Worm (Caenorhabditis elegans) whole organism, early embryonic: ENCODE results near the gene D2045.7.

Experiments
- B0310.2 ChIP-seq: sonication (generic microtip); optimal IDR thresholded peaks from 2 replicates; lab custom pipeline; 2016; ENCODE audit warnings: mild to moderate bottlenecking, missing genetic modification characterization, missing compliant biosample characterization
- F13C5.2 ChIP-seq: sonication (generic microtip); optimal IDR thresholded peaks from 2 replicates; lab custom pipeline; 2017; ENCODE audit warnings: mild to moderate bottlenecking, missing genetic modification characterization, inconsistent platforms, missing compliant biosample characterization
- aly-1 ChIP-seq: sonication (generic microtip); optimal IDR thresholded peaks from 2 replicates; lab custom pipeline; 2016; ENCODE audit warnings: missing genetic modification characterization, missing compliant biosample characterization
- ama-1 ChIP-seq: fragments of 150-350 bp; optimal IDR thresholded peaks from 2 replicates; lab custom pipeline; 2014
- ceh-13 ChIP-seq: fragments of 200-800 bp; sonication (Bioruptor generic); optimal IDR thresholded peaks from 2 replicates; lab custom pipeline; 2018; ENCODE audit warnings: mild to moderate bottlenecking, missing genetic modification characterization, missing compliant biosample characterization
- ceh-36 ChIP-seq: sonication (generic microtip); optimal IDR thresholded peaks from 2 replicates; lab custom pipeline; 2016; ENCODE audit warnings: missing genetic modification characterization, inconsistent platforms, missing compliant biosample characterization
- flt-1 ChIP-seq: fragments of 200-800 bp; sonication (Bioruptor generic); IDR thresholded peaks from 2 replicates; pipeline ENCODE4 v1.3.6; 2022; ENCODE audit warnings: missing genetic modification characterization, missing compliant biosample characterization
- hmbx-1 ChIP-seq: sonication (generic microtip); optimal IDR thresholded peaks from 2 replicates; lab custom pipeline; 2016; ENCODE audit warnings: mild to moderate bottlenecking, missing genetic modification characterization, missing compliant biosample characterization
- hnd-1 ChIP-seq: sonication (generic microtip); optimal IDR thresholded peaks from 2 replicates; lab custom pipeline; 2016; ENCODE audit warnings: missing genetic modification characterization, missing compliant biosample characterization
- pes-1 ChIP-seq: fragments of 200-800 bp; sonication (Bioruptor generic); IDR thresholded peaks from 2 replicates; pipeline ENCODE4 v1.3.6; 2022; ENCODE audit warnings: missing genetic modification reagents, missing genetic modification characterization, missing compliant biosample characterization
- scrt-1 ChIP-seq: fragments of 200-800 bp; sonication (Bioruptor generic); IDR thresholded peaks from 2 replicates; pipeline ENCODE4 v1.3.6; 2022; ENCODE audit warnings: missing genetic modification characterization, missing compliant biosample characterization
- tbx-37 ChIP-seq: fragments of 200-800 bp; sonication (Bioruptor generic); conservative IDR thresholded peaks from 2 replicates; pipeline ENCODE4 v1.3.6; 2022; ENCODE audit warnings: missing genetic modification reagents, missing genetic modification characterization, missing compliant biosample characterization
- tra-4 ChIP-seq: sonication (generic microtip); optimal IDR thresholded peaks from 2 replicates; lab custom pipeline; 2017; ENCODE audit warnings: missing genetic modification characterization, missing compliant biosample characterization

DNA sequence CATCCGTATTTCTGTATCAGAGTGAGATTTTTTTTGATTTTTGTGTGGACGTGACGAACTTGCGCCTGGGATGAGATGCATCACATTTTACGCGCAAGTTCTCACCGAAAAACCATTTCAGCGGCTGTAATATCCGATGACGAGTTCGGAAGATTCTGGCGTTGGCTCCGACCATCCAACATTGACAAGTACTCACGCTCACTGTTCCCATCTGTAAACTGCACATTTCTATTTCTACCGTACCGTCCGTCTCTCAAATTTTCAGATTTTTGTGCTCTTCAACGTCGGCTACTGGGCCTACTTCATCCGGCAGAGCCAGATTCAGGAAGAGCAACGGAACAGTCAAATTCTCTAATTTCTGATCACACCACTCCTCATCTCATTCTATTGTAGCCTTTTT, 48.2 kb downstream of the D2045.7 start:
- TF ChIP-seq ama-1 (lab: Kevin White, UChicago) (no peak), pes-1 (GFP tag; lab: Robert Waterston, UW) (no peak), flt-1 (GFP tag; lab: Robert Waterston, UW) (no peak), ceh-36 (tag; lab: Kevin White, UChicago) (no peak), aly-1 (no peak), ceh-13 (GFP tag; lab: Kevin White, UChicago) (no peak), F13C5.2 (no peak), hnd-1 (no peak), tra-4 (no peak), hmbx-1 (tag; lab: Kevin White, UChicago) (no peak), B0310.2 (tag; lab: Kevin White, UChicago) (no peak), tbx-37 (no peak), scrt-1 (GFP tag; lab: Robert Waterston, UW) (no peak)
